Worm (Caenorhabditis elegans): ENCODE data around the gene cmtr-1.
A peak's percentile ranks its signal among the peaks of the same experiment; 100 is the strongest.

Gene cmtr-1

DNA sequence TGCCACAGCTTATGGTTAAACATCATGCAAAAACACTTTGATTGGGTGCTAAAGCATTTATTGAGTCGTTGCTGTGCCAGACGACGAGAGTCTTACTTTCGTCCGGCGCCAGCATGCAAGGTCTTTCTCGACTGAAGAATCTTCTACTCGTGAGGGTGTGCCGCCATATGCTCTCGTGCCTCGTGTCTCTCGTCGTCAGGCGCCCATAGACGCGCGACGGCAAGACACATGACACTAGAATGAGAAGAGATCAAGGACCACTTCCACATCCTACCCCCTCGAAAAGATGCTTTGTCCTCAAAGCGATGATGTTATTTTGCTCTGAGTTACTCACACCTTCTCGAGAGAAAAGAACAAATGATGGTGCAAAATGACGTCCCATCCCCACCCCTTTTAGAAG, 16.9 kb downstream of the cmtr-1 start:
- TF ChIP-seq ceh-31 (tag; optimal IDR thresholded peaks at IDR 0.05) (peak; percentile 1), ceh-18 (tag; optimal IDR thresholded peaks at IDR 0.05) (peak; percentile 24)

DNA sequence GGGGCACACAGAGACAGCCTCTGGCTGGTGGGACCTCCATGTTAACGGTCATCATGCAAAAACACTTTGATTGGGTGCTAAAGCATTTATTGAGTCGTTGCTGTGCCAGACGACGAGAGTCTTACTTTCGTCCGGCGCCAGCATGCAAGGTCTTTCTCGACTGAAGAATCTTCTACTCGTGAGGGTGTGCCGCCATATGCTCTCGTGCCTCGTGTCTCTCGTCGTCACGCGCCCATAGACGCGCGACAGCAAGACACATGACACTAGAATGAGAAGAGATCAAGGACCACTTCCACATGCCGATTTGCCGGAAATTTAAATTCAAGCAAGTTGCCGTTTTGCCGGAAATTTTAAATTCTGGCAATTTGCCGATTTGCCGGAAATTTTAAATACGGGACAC, 17.9 kb downstream of the cmtr-1 start:
- TF ChIP-seq tbx-2 (tag; optimal IDR thresholded peaks at IDR 0.05) (peak; percentile 6), unc-42 (tag; optimal IDR thresholded peaks at IDR 0.05) (peak; percentile 11), ceh-18 (tag; optimal IDR thresholded peaks at IDR 0.05) (peak; percentile 0)

DNA sequence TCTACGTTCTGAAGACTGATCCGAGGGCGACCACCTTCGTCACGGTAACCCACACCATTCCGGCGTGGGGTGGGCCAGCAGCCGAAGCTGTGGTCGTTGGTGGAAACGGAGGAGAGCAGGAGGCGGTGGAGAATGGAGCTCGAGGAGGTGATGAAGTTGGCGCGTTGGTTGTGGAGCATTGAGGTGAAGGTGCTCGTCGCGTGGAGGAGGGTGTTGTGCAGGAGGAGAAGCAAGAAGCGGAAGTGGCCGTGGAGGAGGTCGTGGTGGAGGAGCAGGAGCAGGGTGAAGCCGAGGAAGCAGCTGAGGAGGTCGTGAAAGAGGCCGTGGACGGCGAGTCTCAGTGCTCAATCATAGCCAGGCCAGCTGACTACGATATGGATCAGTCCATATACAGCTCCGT, 32.4 kb downstream of the cmtr-1 start, which contains the start of gene Y53F4B.17:
TSS of gene Y53F4B.17 (plus strand) at position 375 of the 400 bp plus-strand sequence.
- TF ChIP-seq ceh-34 (tag; optimal IDR thresholded peaks at IDR 0.05) = no peak
- no peak for TF ChIP-seq sox-4 (tag; optimal IDR thresholded peaks at IDR 0.05)
- peak; percentile 20 for TF ChIP-seq C08G9.2 (tag; optimal IDR thresholded peaks at IDR 0.05)
- no peak for TF ChIP-seq pha-4 (tag; optimal IDR thresholded peaks at IDR 0.05)
- no peak for TF ChIP-seq pag-3 (tag; optimal IDR thresholded peaks at IDR 0.05; ENCODE audit: borderline replicate concordance)
- TF ChIP-seq fkh-10 (GFP tag; optimal IDR thresholded peaks at IDR 0.05) = no peak
- no peak for TF ChIP-seq nhr-11 (tag; optimal IDR thresholded peaks at IDR 0.05)
- TF ChIP-seq mec-3 (tag; optimal IDR thresholded peaks at IDR 0.05; ENCODE audit: borderline replicate concordance) = peak; percentile 9
- TF ChIP-seq sdc-2 (tag; optimal IDR thresholded peaks at IDR 0.05) = peak; percentile 33
- TF ChIP-seq dmd-4 (tag; optimal IDR thresholded peaks at IDR 0.05; ENCODE audit: borderline replicate concordance) = no peak

DNA sequence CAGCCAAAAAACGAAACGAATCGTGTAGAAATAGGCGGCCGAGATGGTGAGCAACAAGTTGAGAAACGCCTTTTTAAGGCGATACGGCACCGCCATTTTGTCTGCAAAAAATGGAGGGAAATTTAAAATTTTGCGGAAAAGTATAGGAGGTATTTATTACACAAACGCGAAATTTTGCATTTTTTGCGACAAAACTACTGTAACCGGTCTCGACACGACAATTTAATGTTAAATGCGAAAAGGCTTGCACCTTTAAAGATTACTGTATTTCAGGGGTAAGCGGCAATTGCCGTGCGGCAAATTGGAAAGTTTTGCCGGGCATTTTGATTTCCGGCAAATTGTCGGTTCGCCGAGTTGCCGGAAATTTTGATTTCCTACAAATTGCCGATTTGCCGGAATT, 45.7 kb downstream of the cmtr-1 start, which contains the start of gene Y53F4B.18:
TSS of gene Y53F4B.18 (minus strand) at position 101 of the 400 bp plus-strand sequence.
- TF ChIP-seq hlh-30 (tag; optimal IDR thresholded peaks at IDR 0.05; ENCODE audit: insufficient read depth) (no peak), lin-11 (tag; optimal IDR thresholded peaks at IDR 0.05) (no peak), pax-1 (tag; optimal IDR thresholded peaks at IDR 0.05) (no peak), sdc-2 (tag; optimal IDR thresholded peaks at IDR 0.05) (no peak), elt-4 (tag; optimal IDR thresholded peaks at IDR 0.05) (no peak), fax-1 (tag; optimal IDR thresholded peaks at IDR 0.05) (no peak), pag-3 (tag; optimal IDR thresholded peaks at IDR 0.05; ENCODE audit: borderline replicate concordance) (no peak), pros-1 (tag; optimal IDR thresholded peaks at IDR 0.05) (no peak), ceh-14 (tag; optimal IDR thresholded peaks at IDR 0.05) (no peak), ahr-1 (tag; optimal IDR thresholded peaks at IDR 0.05) (no peak), ama-1 (optimal IDR thresholded peaks at IDR 0.05) (no peak), gmeb-2 (tag; optimal IDR thresholded peaks at IDR 0.05) (no peak), pha-4 (tag; optimal IDR thresholded peaks at IDR 0.05) (no peak), sox-2 (GFP tag; IDR thresholded peaks at IDR 0.05) (no peak)

DNA sequence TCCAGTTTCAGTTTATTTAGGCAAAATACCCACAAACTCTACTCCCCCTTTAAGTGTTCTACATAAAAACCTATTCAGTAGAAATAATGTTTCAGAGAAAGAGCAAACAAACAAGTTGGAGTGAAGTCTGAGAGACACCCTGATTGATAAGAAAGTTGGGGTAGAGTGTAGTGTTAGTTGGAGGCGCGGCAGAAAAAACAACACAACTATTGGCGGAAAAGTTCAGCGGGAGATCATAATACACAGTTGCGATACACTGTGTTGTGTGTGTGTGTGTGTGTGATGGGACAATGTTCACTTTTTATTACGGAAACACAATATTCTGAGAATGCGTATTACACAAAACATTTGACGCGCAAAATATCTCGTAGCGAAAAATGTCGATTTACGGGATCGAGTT, 48.8 kb downstream of the cmtr-1 start:
- TF ChIP-seq ttx-3 (tag; optimal IDR thresholded peaks at IDR 0.05) = no peak
- TF ChIP-seq pha-2 (tag; optimal IDR thresholded peaks at IDR 0.05) = no peak
- no peak for TF ChIP-seq tbx-7 (tag; optimal IDR thresholded peaks at IDR 0.05)
- no peak for TF ChIP-seq ceh-2 (tag; optimal IDR thresholded peaks at IDR 0.05)
- TF ChIP-seq ceh-31 (tag; optimal IDR thresholded peaks at IDR 0.05) = no peak
- no peak for TF ChIP-seq lin-11 (tag; optimal IDR thresholded peaks at IDR 0.05)
- TF ChIP-seq ceh-18 (tag; optimal IDR thresholded peaks at IDR 0.05) = no peak
- no peak for TF ChIP-seq ama-1 (optimal IDR thresholded peaks at IDR 0.05)
- no peak for TF ChIP-seq elt-2 (tag; optimal IDR thresholded peaks at IDR 0.05)
- no peak for TF ChIP-seq ceh-34 (tag; optimal IDR thresholded peaks at IDR 0.05)
- TF ChIP-seq ahr-1 (tag; optimal IDR thresholded peaks at IDR 0.05) = no peak
- no peak for TF ChIP-seq ceh-24 (tag; optimal IDR thresholded peaks at IDR 0.05)
- TF ChIP-seq ztf-16 (tag; optimal IDR thresholded peaks at IDR 0.05) = no peak
- TF ChIP-seq hlh-8 (tag; optimal IDR thresholded peaks at IDR 0.05) = no peak
- TF ChIP-seq hlh-6 (tag; optimal IDR thresholded peaks at IDR 0.05) = no peak
- TF ChIP-seq ceh-14 (tag; optimal IDR thresholded peaks at IDR 0.05) = no peak
